Fruit fly (Drosophila melanogaster): ENCODE results near the gene CG33927.

- TF ChIP-seq CG8478 (optimal IDR thresholded peaks at IDR 0.05) (no peak), CTCF (optimal IDR thresholded peaks at IDR 0.05) (no peak)
Observed at dm6 chr3R:4724323-4724832, 34.0 kb upstream of the CG33927 start.

Data from S2 (cell line).